Worm (Caenorhabditis elegans) whole organism, L3 larva: ENCODE results near the gene dur-1.
"Not testable (repeated sequence)": the region's sequence is repeated elsewhere in the genome, so short reads cannot be mapped to it uniquely, and the experiment has no call there.

Experiments used
- ZK546.5 ChIP-seq: sonication (generic microtip); optimal IDR thresholded peaks from 2 replicates; lab custom pipeline; 2017; ENCODE audit warnings: missing biosample characterization, missing genetic modification characterization
- ceh-9 ChIP-seq: sonication (generic microtip); optimal IDR thresholded peaks from 2 replicates; lab custom pipeline; 2018; ENCODE audit warnings: missing biosample characterization, missing genetic modification characterization
- elt-3 ChIP-seq, 3 experiments: fragments of 150-350 bp in 1 of 3; sonication (generic microtip) in 2 of 3; optimal IDR thresholded peaks; 2 replicates in 2 of 3; 4 replicates in 1 of 3; lab custom pipeline; 2014 to 2017; ENCODE audit warnings: missing biosample characterization in 3 of 3, missing genetic modification characterization in 3 of 3
- fos-1 ChIP-seq: fragments of 150-350 bp; optimal IDR thresholded peaks from 2 replicates; lab custom pipeline; 2014; ENCODE audit warnings: missing biosample characterization, missing genetic modification characterization
- mdl-1 ChIP-seq: fragments of 150-350 bp; optimal IDR thresholded peaks from 2 replicates; lab custom pipeline; 2014; ENCODE audit warnings: missing biosample characterization, missing genetic modification characterization
- unc-39 ChIP-seq: sonication (generic microtip); optimal IDR thresholded peaks from 4 replicates; lab custom pipeline; 2017; ENCODE audit warnings: missing biosample characterization, missing genetic modification characterization

- TF ChIP-seq unc-39; ceh-9 (tag; lab: Kevin White, UChicago); ZK546.5; elt-3 (tag; optimal IDR thresholded peaks at IDR 0.05; lab: Kevin White, UChicago); mdl-1 (tag; lab: Kevin White, UChicago); fos-1 (tag; lab: Kevin White, UChicago): not testable (repeated sequence)
Observed at ce11 chrIV:9893649-9894048, 34.4 kb downstream of the dur-1 start, which contains the start of gene sss-1.
